Fruit fly (Drosophila melanogaster) whole organism, adult: ENCODE results near the gene Eig71Ei.

Experiments
- CG11617 ChIP-seq: fragments of 200-800 bp; sonication (Bioruptor generic); optimal IDR thresholded peaks from 2 replicates; lab custom pipeline; 2017; ENCODE audit warnings: mild to moderate bottlenecking, missing biosample characterization, missing genetic modification reagents, missing genetic modification characterization
- CG12768 ChIP-seq: fragments of 200-800 bp; sonication (Bioruptor generic); optimal IDR thresholded peaks from 2 replicates; lab custom pipeline; 2017; ENCODE audit warnings: missing biosample characterization, missing genetic modification characterization, mild to moderate bottlenecking, moderate library complexity, missing genetic modification reagents
- CG14711 ChIP-seq: fragments of 200-800 bp; sonication (Bioruptor generic); optimal IDR thresholded peaks from 2 replicates; lab custom pipeline; 2018; ENCODE audit warnings: missing biosample characterization, mild to moderate bottlenecking, missing genetic modification characterization, moderate library complexity
- CG1620 ChIP-seq: fragments of 200-800 bp; sonication (Bioruptor generic); optimal IDR thresholded peaks from 2 replicates; lab custom pipeline; 2016; ENCODE audit warnings: missing biosample characterization, missing genetic modification characterization
- CG33017 ChIP-seq: fragments of 200-800 bp; sonication (Bioruptor generic); optimal IDR thresholded peaks from 2 replicates; lab custom pipeline; 2018; ENCODE audit warnings: missing biosample characterization, mild to moderate bottlenecking, missing genetic modification characterization, moderate library complexity
- CG5204 ChIP-seq: fragments of 200-800 bp; sonication (Bioruptor generic); optimal IDR thresholded peaks from 2 replicates; lab custom pipeline; 2016; ENCODE audit warnings: missing biosample characterization, missing genetic modification characterization
- CG7045 ChIP-seq: fragments of 200-800 bp; sonication (Bioruptor generic); optimal IDR thresholded peaks from 2 replicates; lab custom pipeline; 2017; ENCODE audit warnings: missing biosample characterization, mild to moderate bottlenecking, missing genetic modification characterization
- CG7101 ChIP-seq: fragments of 200-800 bp; sonication (Bioruptor generic); optimal IDR thresholded peaks from 2 replicates; lab custom pipeline; 2018; ENCODE audit warnings: missing biosample characterization, mild to moderate bottlenecking, missing genetic modification characterization, moderate library complexity
- Clk ChIP-seq: fragments of 200-800 bp; sonication (Bioruptor generic); optimal IDR thresholded peaks from 2 replicates; lab custom pipeline; 2017; ENCODE audit warnings: missing biosample characterization, missing genetic modification characterization
- Crg-1 ChIP-seq: fragments of 200-800 bp; sonication (Bioruptor generic); optimal IDR thresholded peaks from 2 replicates; lab custom pipeline; 2016; ENCODE audit warnings: missing biosample characterization, missing genetic modification characterization
- Hr96 ChIP-seq: fragments of 200-800 bp; sonication (Bioruptor generic); optimal IDR thresholded peaks from 2 replicates; lab custom pipeline; 2016; ENCODE audit warnings: missing biosample characterization, missing genetic modification characterization
- Mnt ChIP-seq: fragments of 200-800 bp; sonication (Bioruptor generic); optimal IDR thresholded peaks from 2 replicates; lab custom pipeline; 2016; ENCODE audit warnings: missing biosample characterization, mild to moderate bottlenecking, missing genetic modification characterization
- bab1 ChIP-seq: fragments of 200-800 bp; sonication (Bioruptor generic); optimal IDR thresholded peaks from 3 replicates; lab custom pipeline; 2019; ENCODE audit warnings: missing biosample characterization, mild to moderate bottlenecking, missing genetic modification characterization, moderate library complexity
- cic ChIP-seq: fragments of 200-800 bp; sonication (Bioruptor generic); optimal IDR thresholded peaks from 2 replicates; lab custom pipeline; 2017; ENCODE audit warnings: missing biosample characterization, mild to moderate bottlenecking, missing genetic modification characterization, moderate library complexity
- cnc ChIP-seq, 2 experiments: fragments of >200 bp; optimal IDR thresholded peaks; 2 replicates each; lab custom pipeline; 2017
- kay ChIP-seq: fragments of 200-800 bp; sonication (Bioruptor generic); peaks from one replicate; lab custom pipeline; 2016; ENCODE audit warnings: missing biosample characterization, missing genetic modification characterization, borderline replicate concordance
- ovo ChIP-seq: fragments of 200-800 bp; sonication (Bioruptor generic); optimal IDR thresholded peaks from 2 replicates; lab custom pipeline; 2016; ENCODE audit warnings: missing biosample characterization, missing genetic modification characterization
- pad ChIP-seq: fragments of 200-800 bp; sonication (Bioruptor generic); optimal IDR thresholded peaks from 3 replicates; lab custom pipeline; 2017; ENCODE audit warnings: missing biosample characterization, missing genetic modification characterization, mild to moderate bottlenecking, moderate library complexity, missing genetic modification reagents
- tj ChIP-seq: fragments of 200-800 bp; sonication (Bioruptor generic); optimal IDR thresholded peaks from 3 replicates; lab custom pipeline; 2017; ENCODE audit warnings: missing biosample characterization, mild to moderate bottlenecking, missing genetic modification characterization, moderate library complexity
- toe ChIP-seq: fragments of 200-800 bp; sonication (Bioruptor generic); optimal IDR thresholded peaks from 2 replicates; lab custom pipeline; 2016; ENCODE audit warnings: missing biosample characterization, missing genetic modification characterization

The Eig71Ei gene

dm6 chr3L:15650552-15650951 is 9.0 kb upstream of the Eig71Ei start, which contains the start of gene CG43084:
TSS of gene CG43084 (plus strand) at chr3L:15650852.
- TF ChIP-seq kay (GFP tag; lab: Kevin White, UChicago) (no peak), CG12768 (GFP tag; lab: Kevin White, UChicago) (no peak), CG1620 (no peak), bab1 (no peak), Clk (GFP tag; lab: Kevin White, UChicago) (no peak), CG11617 (no peak), CG7101 (tag; lab: Kevin White, UChicago) (no peak), CG7045 (no peak), toe (GFP tag; lab: Kevin White, UChicago) (no peak), tj (GFP tag; lab: Kevin White, UChicago) (no peak), Mnt (no peak), cic (GFP tag; lab: Kevin White, UChicago) (no peak)

DNA sequence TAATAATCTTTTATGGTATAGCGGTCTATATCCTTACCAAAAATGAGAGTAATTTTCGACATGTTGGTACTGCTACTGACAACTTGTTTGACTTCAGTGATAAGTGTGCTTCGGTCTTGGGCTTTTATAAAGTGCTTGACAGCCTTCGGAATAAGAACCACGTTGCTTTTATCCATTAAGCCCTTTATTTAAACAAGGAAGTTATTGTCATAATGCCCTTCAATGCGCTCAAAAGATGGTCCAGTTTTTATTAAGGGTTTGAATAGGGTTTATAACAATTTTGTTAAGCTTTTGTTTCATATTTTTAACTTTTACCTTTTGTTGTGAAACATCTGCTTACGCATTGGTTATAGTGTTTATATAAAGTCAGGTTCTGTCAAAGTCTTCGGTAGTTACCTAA is 7.4 kb upstream of the Eig71Ei start, which contains the start of the genes Eig71Ec and Eig71Ed:
TSS of gene Eig71Ec (minus strand) at position 101 of the 400 bp plus-strand sequence.
TSS of gene Eig71Ed (plus strand) at position 384 of the 400 bp plus-strand sequence.
- TF ChIP-seq Clk (GFP tag; lab: Kevin White, UChicago) (no peak), Mnt (no peak), CG11617 (no peak)

DNA sequence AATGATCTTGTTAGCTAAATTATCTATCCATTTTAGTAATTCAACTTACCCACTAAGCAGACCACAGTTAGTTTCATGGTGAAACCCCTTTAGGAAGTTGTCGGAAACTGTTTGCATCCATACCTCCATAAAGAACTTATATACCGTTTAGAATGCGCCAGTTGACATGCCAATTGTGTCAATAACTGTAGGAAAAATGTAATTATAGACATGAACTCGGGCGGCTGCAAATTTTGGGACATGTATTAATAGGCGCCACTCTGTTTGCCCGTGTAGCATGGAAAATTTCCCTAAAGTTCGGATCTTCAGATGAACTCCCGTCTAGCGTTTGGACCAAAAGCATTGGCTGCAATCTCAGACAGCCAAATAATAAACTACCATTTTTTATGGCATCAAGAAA is 3.6 kb upstream of the Eig71Ei start, which contains the start of gene Eig71Ee:
TSS of gene Eig71Ee (minus strand) at position 101 of the 400 bp plus-strand sequence.
- TF ChIP-seq CG5204 (GFP tag; lab: Kevin White, UChicago): no peak
- TF ChIP-seq Mnt: no peak
- TF ChIP-seq Clk (GFP tag; lab: Kevin White, UChicago): no peak
- TF ChIP-seq CG14711 (tag; lab: Kevin White, UChicago): no peak
- no peak for TF ChIP-seq CG33017
- TF ChIP-seq Hr96 (GFP tag; lab: Kevin White, UChicago): no peak
- TF ChIP-seq Crg-1 (GFP tag; lab: Kevin White, UChicago): no peak
- TF ChIP-seq CG7101 (tag; lab: Kevin White, UChicago): no peak
- no peak for TF ChIP-seq pad (GFP tag; lab: Kevin White, UChicago)
- no peak for TF ChIP-seq toe (GFP tag; lab: Kevin White, UChicago)
- no peak for TF ChIP-seq CG1620
- no peak for TF ChIP-seq ovo (GFP tag; lab: Kevin White, UChicago)
- no peak for TF ChIP-seq CG12768 (GFP tag; lab: Kevin White, UChicago)
- no peak for TF ChIP-seq kay (GFP tag; lab: Kevin White, UChicago)
- TF ChIP-seq CG7045: no peak
- no peak for TF ChIP-seq CG11617
- no peak for TF ChIP-seq bab1
- TF ChIP-seq cnc (optimal IDR thresholded peaks at IDR 0.05; lab: Kevin White, UChicago): no peak
- no peak for TF ChIP-seq tj (GFP tag; lab: Kevin White, UChicago)

- no peak for TF ChIP-seq toe (GFP tag; lab: Kevin White, UChicago)
- TF ChIP-seq Clk (GFP tag; lab: Kevin White, UChicago): no peak
- no peak for TF ChIP-seq CG12768 (GFP tag; lab: Kevin White, UChicago)
- TF ChIP-seq ovo (GFP tag; lab: Kevin White, UChicago): no peak
Observed at dm6 chr3L:15657290-15657689, 2.2 kb upstream of the Eig71Ei start, which contains the start of the genes Eig71Ef and Eig71Eg. TSS of gene Eig71Ef (minus strand) at chr3L:15657390. TSS of gene Eig71Eg (plus strand) at chr3L:15657628.

- TF ChIP-seq kay (GFP tag; lab: Kevin White, UChicago) (no peak), Clk (GFP tag; lab: Kevin White, UChicago) (no peak), CG14711 (tag; lab: Kevin White, UChicago) (no peak), tj (GFP tag; lab: Kevin White, UChicago) (no peak), Mnt (no peak), CG1620 (no peak), Crg-1 (GFP tag; lab: Kevin White, UChicago) (no peak), CG12768 (GFP tag; lab: Kevin White, UChicago) (no peak), CG7045 (no peak), CG7101 (tag; lab: Kevin White, UChicago) (no peak)
Observed at dm6 chr3L:15660915-15661314, 1.4 kb downstream of the Eig71Ei start, which contains the start of the genes Eig71Ej and Eig71Ek. TSS of gene Eig71Ej (minus strand) at chr3L:15661015. TSS of gene Eig71Ek (plus strand) at chr3L:15661248.

- no peak for TF ChIP-seq CG14711 (tag; lab: Kevin White, UChicago)
- TF ChIP-seq bab1: no peak
- no peak for TF ChIP-seq CG1620
- no peak for TF ChIP-seq CG7045
- no peak for TF ChIP-seq Crg-1 (GFP tag; lab: Kevin White, UChicago)
- no peak for TF ChIP-seq cic (GFP tag; lab: Kevin White, UChicago)
- TF ChIP-seq CG33017: no peak
- TF ChIP-seq toe (GFP tag; lab: Kevin White, UChicago): no peak
- no peak for TF ChIP-seq tj (GFP tag; lab: Kevin White, UChicago)
- no peak for TF ChIP-seq Clk (GFP tag; lab: Kevin White, UChicago)
- TF ChIP-seq CG7101 (tag; lab: Kevin White, UChicago): no peak
- no peak for TF ChIP-seq ovo (GFP tag; lab: Kevin White, UChicago)
- TF ChIP-seq CG11617: no peak
- TF ChIP-seq Mnt: no peak
Observed at dm6 chr3L:15661567-15661966, 2.1 kb downstream of the Eig71Ei start, which contains the start of gene CG43082. TSS of gene CG43082 (plus strand) at chr3L:15661867.

- TF ChIP-seq CG11617 (no peak), CG33017 (no peak), CG12768 (GFP tag; lab: Kevin White, UChicago) (no peak), pad (GFP tag; lab: Kevin White, UChicago) (no peak), Hr96 (GFP tag; lab: Kevin White, UChicago) (no peak), toe (GFP tag; lab: Kevin White, UChicago) (no peak), bab1 (no peak), Crg-1 (GFP tag; lab: Kevin White, UChicago) (no peak), kay (GFP tag; lab: Kevin White, UChicago) (no peak), CG1620 (no peak), cnc (optimal IDR thresholded peaks at IDR 0.05; lab: Kevin White, UChicago) (no peak), ovo (GFP tag; lab: Kevin White, UChicago) (no peak), CG7045 (no peak), CG7101 (tag; lab: Kevin White, UChicago) (no peak)
Observed at dm6 chr3L:15662510-15662909, 3.0 kb downstream of the Eig71Ei start.
